Worm (Caenorhabditis elegans): ENCODE data around the gene M18.3.

Gene M18.3

DNA sequence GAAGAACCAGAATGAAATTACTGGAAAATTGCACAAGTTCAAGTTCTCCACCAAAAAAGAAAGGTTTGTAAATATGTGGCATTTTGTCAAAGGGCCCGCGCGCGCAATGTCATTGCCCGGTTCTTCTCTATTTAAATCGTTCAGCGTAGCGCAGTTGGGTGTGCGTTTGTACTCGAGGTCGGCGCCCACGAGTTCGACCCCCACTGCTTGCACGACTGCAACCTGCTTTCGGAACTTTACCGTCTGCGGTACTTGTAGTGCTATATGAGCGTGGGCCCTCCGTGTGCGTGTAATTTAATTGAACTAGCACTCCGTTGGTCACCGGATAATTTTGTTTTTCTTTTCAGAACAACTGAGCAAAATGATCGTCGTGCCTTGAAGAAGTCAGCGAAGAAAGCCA lies 19.2 kb upstream of the M18.3 start (continued):
- peak; percentile 4 for TF ChIP-seq mec-3 (tag; optimal IDR thresholded peaks at IDR 0.05; ENCODE audit: borderline replicate concordance)
- no peak for TF ChIP-seq elt-4 (tag; optimal IDR thresholded peaks at IDR 0.05)
- TF ChIP-seq unc-55 (GFP tag; optimal IDR thresholded peaks at IDR 0.05) = no peak
- TF ChIP-seq hlh-30 (tag; optimal IDR thresholded peaks at IDR 0.05; ENCODE audit: insufficient read depth) = peak; percentile 68
- no peak for TF ChIP-seq dve-1 (tag; optimal IDR thresholded peaks at IDR 0.05)
- TF ChIP-seq sox-4 (tag; optimal IDR thresholded peaks at IDR 0.05) = peak; percentile 45
- TF ChIP-seq lim-6 (tag; optimal IDR thresholded peaks at IDR 0.05) = no peak
- TF ChIP-seq syd-9 (tag; optimal IDR thresholded peaks at IDR 0.05) = peak; percentile 30
- TF ChIP-seq dmd-4 (tag; optimal IDR thresholded peaks at IDR 0.05; ENCODE audit: borderline replicate concordance) = peak; percentile 15
- TF ChIP-seq ceh-22 (tag; optimal IDR thresholded peaks at IDR 0.05) = no peak
- peak; percentile 19 for TF ChIP-seq ceh-18 (tag; optimal IDR thresholded peaks at IDR 0.05)
- TF ChIP-seq C38D4.7 (GFP tag; optimal IDR thresholded peaks at IDR 0.05) = no peak
- TF ChIP-seq fkh-6 (tag; optimal IDR thresholded peaks at IDR 0.05) = peak; percentile 62
- peak; percentile 23 for TF ChIP-seq ceh-31 (tag; optimal IDR thresholded peaks at IDR 0.05)
- no peak for TF ChIP-seq rnt-1 (tag; optimal IDR thresholded peaks at IDR 0.05)
- no peak for TF ChIP-seq ahr-1 (tag; optimal IDR thresholded peaks at IDR 0.05)
- no peak for TF ChIP-seq fkh-10 (GFP tag; optimal IDR thresholded peaks at IDR 0.05)
- no peak for TF ChIP-seq ets-4 (tag; optimal IDR thresholded peaks at IDR 0.05)
- no peak for TF ChIP-seq pros-1 (tag; optimal IDR thresholded peaks at IDR 0.05)
- no peak for TF ChIP-seq unc-3 (GFP tag; conservative IDR thresholded peaks at IDR 0.05)
- TF ChIP-seq unc-3 (tag; optimal IDR thresholded peaks at IDR 0.05) = peak; percentile 4
- TF ChIP-seq hlh-13 (GFP tag; optimal IDR thresholded peaks at IDR 0.05) = peak; percentile 62
- peak; percentile 54 for TF ChIP-seq ceh-6 (GFP tag; optimal IDR thresholded peaks at IDR 0.05)
- no peak for TF ChIP-seq ttx-3 (tag; optimal IDR thresholded peaks at IDR 0.05)
- TF ChIP-seq K09A11.1 (tag; optimal IDR thresholded peaks at IDR 0.05; ENCODE audit: insufficient read depth) = peak; percentile 12
- peak; percentile 32 for TF ChIP-seq npax-4 (tag; optimal IDR thresholded peaks at IDR 0.05)
- TF ChIP-seq K02D7.2 (tag; optimal IDR thresholded peaks at IDR 0.05) = peak; percentile 51
- TF ChIP-seq elt-2 (tag; optimal IDR thresholded peaks at IDR 0.05) = peak; percentile 69
- peak; percentile 65 for TF ChIP-seq ceh-2 (tag; optimal IDR thresholded peaks at IDR 0.05)
- peak; percentile 66 for TF ChIP-seq T23F11.4 (GFP tag; optimal IDR thresholded peaks at IDR 0.05)
- no peak for TF ChIP-seq unc-86 (tag; optimal IDR thresholded peaks at IDR 0.05)
- TF ChIP-seq sdc-2 (tag; optimal IDR thresholded peaks at IDR 0.05) = peak; percentile 66
- TF ChIP-seq ceh-24 (tag; optimal IDR thresholded peaks at IDR 0.05) = peak; percentile 22
- peak; percentile 36 for TF ChIP-seq ceh-19 (GFP tag; optimal IDR thresholded peaks at IDR 0.05)
- peak; percentile 54 for TF ChIP-seq nhr-232 (tag; optimal IDR thresholded peaks at IDR 0.05)
- TF ChIP-seq C08G9.2 (tag; optimal IDR thresholded peaks at IDR 0.05) = peak; percentile 59
- TF ChIP-seq pax-1 (tag; optimal IDR thresholded peaks at IDR 0.05) = no peak

DNA sequence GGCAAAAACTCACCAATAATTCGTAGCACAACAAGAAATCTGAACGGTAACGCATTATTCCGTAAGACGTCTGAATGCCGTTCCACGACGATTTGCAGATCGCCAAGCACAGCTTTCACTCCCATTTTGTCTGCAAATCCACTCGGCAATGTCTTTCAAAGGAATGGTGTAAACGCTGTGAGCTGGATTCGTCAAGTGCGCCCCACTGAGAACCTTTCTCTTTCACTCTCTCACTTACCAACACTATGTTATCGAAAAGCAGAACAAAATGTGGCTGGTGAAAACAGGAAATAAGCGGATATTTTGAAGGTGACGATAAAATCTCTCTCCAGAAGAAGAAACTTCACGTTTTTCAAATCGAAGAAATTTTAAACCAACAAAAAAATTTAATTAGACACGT lies 16.8 kb upstream of the M18.3 start:
- TF ChIP-seq pax-1 (tag; optimal IDR thresholded peaks at IDR 0.05) = no peak
- peak; percentile 52 for TF ChIP-seq nfya-1 (tag; optimal IDR thresholded peaks at IDR 0.05)
- TF ChIP-seq odd-2 (tag; optimal IDR thresholded peaks at IDR 0.05) = no peak
- TF ChIP-seq unc-55 (GFP tag; optimal IDR thresholded peaks at IDR 0.05) = no peak
- no peak for TF ChIP-seq sox-4 (tag; optimal IDR thresholded peaks at IDR 0.05)
- TF ChIP-seq ceh-31 (tag; optimal IDR thresholded peaks at IDR 0.05) = peak; percentile 35
- TF ChIP-seq ama-1 (optimal IDR thresholded peaks at IDR 0.05) = peak; percentile 73
- no peak for TF ChIP-seq K02D7.2 (tag; optimal IDR thresholded peaks at IDR 0.05)
- TF ChIP-seq K09A11.1 (tag; optimal IDR thresholded peaks at IDR 0.05; ENCODE audit: insufficient read depth) = no peak
- no peak for TF ChIP-seq nhr-11 (tag; optimal IDR thresholded peaks at IDR 0.05)
- TF ChIP-seq hlh-8 (tag; optimal IDR thresholded peaks at IDR 0.05) = no peak
